Fruit fly (Drosophila melanogaster) whole organism, embryonic: Measurements from ENCODE around the gene Rab30.

Source experiments
- Asciz ChIP-seq: fragments of 200-800 bp; sonication (Bioruptor generic); optimal IDR thresholded peaks from 2 replicates; lab custom pipeline; 2017; ENCODE audit warnings: missing biosample characterization, mild to moderate bottlenecking, missing genetic modification characterization, missing genetic modification reagents
- Blimp-1 ChIP-seq: fragments of 200-800 bp; sonication (Bioruptor generic); optimal IDR thresholded peaks from 3 replicates; lab custom pipeline; 2018; ENCODE audit warnings: missing biosample characterization, missing genetic modification characterization, mild to moderate bottlenecking, moderate library complexity, missing genetic modification reagents
- CG10543 ChIP-seq: fragments of 200-800 bp; sonication (Bioruptor generic); optimal IDR thresholded peaks from 3 replicates; lab custom pipeline; 2017; ENCODE audit warnings: missing biosample characterization, mild to moderate bottlenecking, missing genetic modification characterization, moderate library complexity
- CG11398 ChIP-seq: fragments of 200-800 bp; sonication (Bioruptor generic); optimal IDR thresholded peaks from 2 replicates; lab custom pipeline; 2016; ENCODE audit warnings: missing biosample characterization, missing genetic modification characterization
- CG11504 ChIP-seq: fragments of 200-800 bp; sonication (Bioruptor generic); optimal IDR thresholded peaks from 3 replicates; lab custom pipeline; 2019; ENCODE audit warnings: missing biosample characterization, mild to moderate bottlenecking, missing genetic modification characterization, moderate library complexity
- CG11696 ChIP-seq: fragments of 200-800 bp; sonication (Bioruptor generic); IDR thresholded peaks from 2 replicates; pipeline ENCODE4 v1.3.6; 2022; ENCODE audit warnings: missing biosample characterization, missing genetic modification characterization
- CG1647 ChIP-seq: fragments of 200-800 bp; sonication (Bioruptor generic); optimal IDR thresholded peaks from 3 replicates; lab custom pipeline; 2016; ENCODE audit warnings: missing biosample characterization, missing genetic modification characterization
- CG17829 ChIP-seq: fragments of 200-800 bp; optimal IDR thresholded peaks from 2 replicates; lab custom pipeline; 2019; ENCODE audit warnings: missing biosample characterization, mild to moderate bottlenecking, missing genetic modification characterization, moderate library complexity
- CG18476 ChIP-seq: fragments of 200-800 bp; sonication (Bioruptor generic); optimal IDR thresholded peaks from 2 replicates; lab custom pipeline; 2016; ENCODE audit warnings: missing biosample characterization, mild to moderate bottlenecking, missing genetic modification characterization
- CG2875 ChIP-seq: fragments of 200-800 bp; sonication (Bioruptor generic); optimal IDR thresholded peaks from 2 replicates; lab custom pipeline; 2017; ENCODE audit warnings: missing biosample characterization, mild to moderate bottlenecking, missing genetic modification characterization, missing genetic modification reagents
- CG31224 ChIP-seq: fragments of 200-800 bp; sonication (Bioruptor generic); IDR thresholded peaks from 2 replicates; pipeline ENCODE4 v1.3.6; 2022; ENCODE audit warnings: missing biosample characterization, missing genetic modification characterization
- CG3281 ChIP-seq: fragments of 200-800 bp; sonication (Bioruptor generic); optimal IDR thresholded peaks from 3 replicates; lab custom pipeline; 2017; ENCODE audit warnings: missing biosample characterization, mild to moderate bottlenecking, missing genetic modification characterization
- CG34376 ChIP-seq: fragments of 200-800 bp; sonication (Bioruptor generic); optimal IDR thresholded peaks from 2 replicates; lab custom pipeline; 2018; ENCODE audit warnings: missing biosample characterization, mild to moderate bottlenecking, missing genetic modification characterization
- CG4328 ChIP-seq: fragments of 200-800 bp; sonication (Bioruptor generic); optimal IDR thresholded peaks from 3 replicates; lab custom pipeline; 2017; ENCODE audit warnings: missing biosample characterization, missing genetic modification reagents, missing genetic modification characterization
- CG4707 ChIP-seq: fragments of 200-800 bp; sonication (Bioruptor generic); optimal IDR thresholded peaks from 2 replicates; lab custom pipeline; 2018; ENCODE audit warnings: missing biosample characterization, mild to moderate bottlenecking, missing genetic modification characterization, moderate library complexity
- CG4820 ChIP-seq: fragments of 200-800 bp; sonication (Bioruptor generic); optimal IDR thresholded peaks from 3 replicates; lab custom pipeline; 2016; ENCODE audit warnings: missing biosample characterization, missing genetic modification characterization
- CG7372 ChIP-seq: fragments of 200-800 bp; sonication (Bioruptor generic); IDR thresholded peaks from 2 replicates; pipeline ENCODE4 v1.3.6; 2022; ENCODE audit warnings: missing biosample characterization, missing genetic modification characterization
- CG9876 ChIP-seq: fragments of 200-800 bp; sonication (Bioruptor generic); optimal IDR thresholded peaks from 2 replicates; lab custom pipeline; 2016; ENCODE audit warnings: missing biosample characterization, missing genetic modification characterization
- Drgx ChIP-seq: fragments of 200-800 bp; sonication (Bioruptor generic); IDR thresholded peaks from 2 replicates; pipeline ENCODE4 v1.3.6; 2022; ENCODE audit warnings: missing biosample characterization, missing genetic modification characterization
- Eip74EF ChIP-seq, 2 experiments: fragments of 200-800 bp in 1 of 2; fragments of >200 bp in 1 of 2; sonication (Bioruptor generic) in 1 of 2; optimal IDR thresholded peaks; 2 replicates each; lab custom pipeline; 2017 to 2019; ENCODE audit warnings: missing biosample characterization in 2 of 2, missing genetic modification characterization in 2 of 2, mild to moderate bottlenecking in 1 of 2, moderate library complexity in 1 of 2
- GATAe ChIP-seq: fragments of 200-800 bp; sonication (Bioruptor generic); conservative IDR thresholded peaks from 2 replicates; pipeline ENCODE4 v1.3.6; 2022; ENCODE audit warnings: missing biosample characterization, missing genetic modification characterization
- Hand ChIP-seq: fragments of 200-800 bp; sonication (Bioruptor generic); optimal IDR thresholded peaks from 2 replicates; lab custom pipeline; 2017; ENCODE audit warnings: mild to moderate bottlenecking, missing biosample characterization, missing genetic modification reagents, missing genetic modification characterization
- Hmx ChIP-seq: fragments of 200-800 bp; sonication (Bioruptor generic); optimal IDR thresholded peaks from 2 replicates; lab custom pipeline; 2016; ENCODE audit warnings: missing biosample characterization, missing genetic modification characterization
- Hr3 ChIP-seq: fragments of 200-800 bp; sonication (Bioruptor generic); optimal IDR thresholded peaks from 3 replicates; lab custom pipeline; 2016; ENCODE audit warnings: missing biosample characterization, missing genetic modification characterization
- Hr39 ChIP-seq: fragments of >200 bp; optimal IDR thresholded peaks from 2 replicates; lab custom pipeline; 2017
- NC2α ChIP-seq: fragments of 200-800 bp; sonication (Bioruptor generic); optimal IDR thresholded peaks from 2 replicates; lab custom pipeline; 2016; ENCODE audit warnings: missing biosample characterization, missing genetic modification characterization
- Ptx1 ChIP-seq: fragments of 200-800 bp; sonication (Bioruptor generic); IDR thresholded peaks from 2 replicates; pipeline ENCODE4 v1.3.6; 2022; ENCODE audit warnings: missing biosample characterization, missing genetic modification characterization
- Sox100B ChIP-seq: fragments of 200-800 bp; sonication (Bioruptor generic); optimal IDR thresholded peaks from 3 replicates; lab custom pipeline; 2018; ENCODE audit warnings: missing biosample characterization, mild to moderate bottlenecking, missing genetic modification characterization
- ara ChIP-seq: fragments of 200-800 bp; sonication (Bioruptor generic); IDR thresholded peaks from 2 replicates; pipeline ENCODE4 v1.3.6; 2022; ENCODE audit warnings: missing biosample characterization, missing genetic modification characterization
- ato ChIP-seq: fragments of 200-800 bp; sonication (Bioruptor generic); IDR thresholded peaks from 2 replicates; pipeline ENCODE4 v1.3.6; 2022; ENCODE audit warnings: missing biosample characterization, missing genetic modification characterization; ENCODE audit not compliant: partially characterized antibody
- bab2 ChIP-seq: fragments of 200-800 bp; sonication (Bioruptor generic); optimal IDR thresholded peaks from 2 replicates; lab custom pipeline; 2016; ENCODE audit warnings: missing biosample characterization, missing genetic modification characterization
- chn ChIP-seq: fragments of 200-800 bp; sonication (Bioruptor generic); optimal IDR thresholded peaks from 2 replicates; lab custom pipeline; 2016; ENCODE audit warnings: missing biosample characterization, missing genetic modification characterization
- ci ChIP-seq: fragments of 200-800 bp; sonication (Bioruptor generic); IDR thresholded peaks from 3 replicates; pipeline ENCODE4 v1.3.6; 2022; ENCODE audit warnings: missing biosample characterization, missing genetic modification characterization
- dati ChIP-seq: fragments of 200-800 bp; sonication (Bioruptor generic); IDR thresholded peaks from 2 replicates; pipeline ENCODE4 v1.3.6; 2022; ENCODE audit warnings: missing biosample characterization, missing genetic modification characterization
- fd3F ChIP-seq: fragments of 200-800 bp; sonication (Bioruptor generic); optimal IDR thresholded peaks from 2 replicates; lab custom pipeline; 2018; ENCODE audit warnings: missing biosample characterization, mild to moderate bottlenecking, missing genetic modification characterization, moderate library complexity
- gem ChIP-seq: fragments of 200-800 bp; sonication (Bioruptor generic); optimal IDR thresholded peaks from 2 replicates; lab custom pipeline; 2019; ENCODE audit warnings: missing biosample characterization, mild to moderate bottlenecking, missing genetic modification characterization, moderate library complexity
- gsb-n ChIP-seq: fragments of 200-800 bp; sonication (Bioruptor generic); optimal IDR thresholded peaks from 3 replicates; lab custom pipeline; 2018; ENCODE audit warnings: missing biosample characterization, mild to moderate bottlenecking, missing genetic modification characterization
- hb ChIP-seq: fragments of 200-800 bp; sonication (Bioruptor generic); IDR thresholded peaks from 3 replicates; pipeline ENCODE4 v1.3.6; 2022; ENCODE audit warnings: missing biosample characterization, missing genetic modification characterization; ENCODE audit not compliant: partially characterized antibody
- inv ChIP-seq: fragments of 200-800 bp; sonication (Bioruptor generic); IDR thresholded peaks from 2 replicates; pipeline ENCODE4 v1.3.6; 2022; ENCODE audit warnings: missing biosample characterization, missing genetic modification characterization; ENCODE audit not compliant: partially characterized antibody
- jumu ChIP-seq: fragments of 200-800 bp; sonication (Bioruptor generic); optimal IDR thresholded peaks from 3 replicates; lab custom pipeline; 2016; ENCODE audit warnings: missing biosample characterization, missing genetic modification characterization
- lilli ChIP-seq: fragments of 200-800 bp; sonication (Bioruptor generic); optimal IDR thresholded peaks from 3 replicates; lab custom pipeline; 2016; ENCODE audit warnings: missing biosample characterization, missing genetic modification characterization
- pb ChIP-seq: fragments of 200-800 bp; sonication (Bioruptor generic); optimal IDR thresholded peaks from 3 replicates; lab custom pipeline; 2016; ENCODE audit warnings: missing biosample characterization, missing genetic modification characterization
- pita ChIP-seq: fragments of 200-800 bp; sonication (Bioruptor generic); optimal IDR thresholded peaks from 2 replicates; lab custom pipeline; 2017; ENCODE audit warnings: missing biosample characterization, mild to moderate bottlenecking, missing genetic modification characterization
- schlank ChIP-seq: fragments of 200-800 bp; sonication (Bioruptor generic); optimal IDR thresholded peaks from 2 replicates; lab custom pipeline; 2018; ENCODE audit warnings: missing biosample characterization, mild to moderate bottlenecking, missing genetic modification characterization
- seq ChIP-seq: fragments of 200-800 bp; sonication (Bioruptor generic); IDR thresholded peaks from 2 replicates; pipeline ENCODE4 v1.3.6; 2022; ENCODE audit warnings: missing biosample characterization, missing genetic modification characterization
- slbo ChIP-seq: fragments of 200-800 bp; sonication (Bioruptor generic); IDR thresholded peaks from 2 replicates; pipeline ENCODE4 v1.3.6; 2022; ENCODE audit warnings: missing biosample characterization, missing genetic modification characterization
- slou ChIP-seq: fragments of 200-800 bp; sonication (Bioruptor generic); optimal IDR thresholded peaks from 3 replicates; lab custom pipeline; 2016; ENCODE audit warnings: missing biosample characterization, missing genetic modification characterization
- sob ChIP-seq: fragments of 200-800 bp; sonication (Bioruptor generic); IDR thresholded peaks from 2 replicates; pipeline ENCODE4 v1.3.6; 2022; ENCODE audit warnings: missing biosample characterization, missing genetic modification characterization
- vnd ChIP-seq: fragments of 200-800 bp; sonication (Bioruptor generic); IDR thresholded peaks from 3 replicates; pipeline ENCODE4 v1.3.6; 2022; ENCODE audit warnings: missing biosample characterization, missing genetic modification characterization; ENCODE audit not compliant: partially characterized antibody
- wdn ChIP-seq: fragments of 200-800 bp; sonication (Bioruptor generic); IDR thresholded peaks from 2 replicates; pipeline ENCODE4 v1.3.6; 2022; ENCODE audit warnings: missing biosample characterization, missing genetic modification characterization

Gene Rab30

DNA sequence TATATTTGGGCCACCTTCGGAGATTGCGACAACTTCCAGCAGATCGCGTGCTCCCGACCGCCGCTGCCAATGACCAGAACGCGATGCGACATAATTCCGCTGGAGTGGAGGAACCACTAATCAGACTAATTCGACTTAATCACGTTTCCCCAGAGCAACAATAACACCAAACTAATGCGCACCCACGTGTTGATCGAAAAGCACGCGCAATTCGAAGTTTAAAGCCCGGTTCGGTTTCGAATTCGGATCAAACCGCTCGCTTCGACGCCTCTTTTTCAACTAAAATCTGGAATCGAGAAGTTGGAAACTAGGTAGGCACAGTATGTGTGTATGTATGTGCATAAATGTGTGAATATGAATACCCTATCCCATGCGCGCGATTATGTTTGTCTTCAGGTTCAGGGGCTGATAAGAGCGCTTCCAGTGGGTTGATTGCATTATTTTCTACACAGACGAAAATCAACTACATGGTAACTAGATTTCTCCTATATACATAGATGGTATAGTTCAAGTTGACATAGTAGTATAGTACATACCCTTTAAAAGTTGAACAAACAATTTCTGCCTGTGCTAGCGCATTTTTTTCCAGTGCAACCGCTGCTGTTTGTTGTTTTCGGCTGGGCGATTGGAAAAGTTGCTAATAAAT, 8.7 kb downstream of the Rab30 start, which contains the start of gene Gart (continued):
- no peak for TF ChIP-seq GATAe (GFP tag; lab: Robert Waterston, UW)
- peak; percentile 53; the same call in 1 of the 2 replicates for TF ChIP-seq seq (GFP tag; lab: Robert Waterston, UW)
- TF ChIP-seq wdn (GFP tag; lab: Robert Waterston, UW): peak; percentile 46; the same call in 1 of the 2 replicates
- no peak for TF ChIP-seq CG11504 (tag; lab: Kevin White, UChicago)
- TF ChIP-seq CG2875: peak; percentile 67
- TF ChIP-seq gsb-n: no peak
- TF ChIP-seq NC2α: no peak
- TF ChIP-seq CG11398 (GFP tag; lab: Kevin White, UChicago): peak; percentile 52
- no peak for TF ChIP-seq Asciz (GFP tag; lab: Kevin White, UChicago)
- TF ChIP-seq jumu (GFP tag; lab: Kevin White, UChicago): peak; percentile 58
- TF ChIP-seq Hand (GFP tag; lab: Kevin White, UChicago): peak; percentile 59
- TF ChIP-seq ato (GFP tag; lab: Robert Waterston, UW): no peak
- TF ChIP-seq CG4820: peak; percentile 59
- peak; percentile 84 for TF ChIP-seq gem (tag; lab: Kevin White, UChicago)
- peak; percentile 79 for TF ChIP-seq slbo (GFP tag; lab: Robert Waterston, UW)
- TF ChIP-seq CG17829: no peak
- TF ChIP-seq Eip74EF (GFP tag; optimal IDR thresholded peaks at IDR 0.05; lab: Kevin White, UChicago): peak in 1 of 2 experiments; percentile 55
- peak; percentile 41; the same call in 1 of the 2 replicates for TF ChIP-seq CG7372 (GFP tag; lab: Robert Waterston, UW)
- TF ChIP-seq pb (GFP tag; lab: Kevin White, UChicago): peak; percentile 28
- TF ChIP-seq CG1647 (GFP tag; lab: Kevin White, UChicago): peak; percentile 54
- peak; percentile 18 for TF ChIP-seq slou (GFP tag; lab: Kevin White, UChicago)
- TF ChIP-seq CG9876 (GFP tag; lab: Kevin White, UChicago): peak; percentile 59
- peak; percentile 41 for TF ChIP-seq CG3281 (GFP tag; lab: Kevin White, UChicago)
- TF ChIP-seq chn (GFP tag; lab: Kevin White, UChicago): peak; percentile 55
- no peak for TF ChIP-seq vnd (GFP tag; lab: Robert Waterston, UW)
- TF ChIP-seq CG31224 (GFP tag; lab: Robert Waterston, UW): no peak
- TF ChIP-seq schlank (tag; lab: Kevin White, UChicago): peak; percentile 50
- TF ChIP-seq sob: peak; percentile 51
- TF ChIP-seq bab2: peak; percentile 59
- TF ChIP-seq Blimp-1 (GFP tag; lab: Kevin White, UChicago): no peak
- TF ChIP-seq CG18476: peak; percentile 64
- peak; percentile 55 for TF ChIP-seq Hr3 (GFP tag; lab: Kevin White, UChicago)
- no peak for TF ChIP-seq hb (GFP tag; lab: Robert Waterston, UW)
- TF ChIP-seq Drgx (GFP tag; lab: Robert Waterston, UW): peak; percentile 52; the same call in 1 of the 2 replicates
- TF ChIP-seq Ptx1 (GFP tag; lab: Robert Waterston, UW): peak; percentile 74
- no peak for TF ChIP-seq pita
- no peak; the same call in 1 of the 2 replicates for TF ChIP-seq ara (GFP tag; lab: Robert Waterston, UW)
- TF ChIP-seq CG10543 (GFP tag; lab: Kevin White, UChicago): peak; percentile 75
- TF ChIP-seq Sox100B (GFP tag; lab: Kevin White, UChicago): no peak
- TF ChIP-seq dati: no peak
- peak; percentile 62 for TF ChIP-seq CG34376
- TF ChIP-seq lilli: peak; percentile 83
- TF ChIP-seq inv (GFP tag; lab: Robert Waterston, UW): no peak
- peak; percentile 79 for TF ChIP-seq ci (GFP tag; lab: Robert Waterston, UW)
- peak; percentile 10 for TF ChIP-seq Hmx (GFP tag; lab: Kevin White, UChicago)
- TF ChIP-seq CG11696 (GFP tag; lab: Robert Waterston, UW): no peak
- no peak for TF ChIP-seq CG4328 (GFP tag; lab: Kevin White, UChicago)
- TF ChIP-seq fd3F (GFP tag; lab: Kevin White, UChicago): peak; percentile 52
- TF ChIP-seq Hr39 (lab: Kevin White, UChicago): no peak
- TF ChIP-seq CG4707 (GFP tag; lab: Kevin White, UChicago): no peak
